Fruit fly (Drosophila melanogaster): ENCODE results near the gene sl.

sl gene

DNA sequence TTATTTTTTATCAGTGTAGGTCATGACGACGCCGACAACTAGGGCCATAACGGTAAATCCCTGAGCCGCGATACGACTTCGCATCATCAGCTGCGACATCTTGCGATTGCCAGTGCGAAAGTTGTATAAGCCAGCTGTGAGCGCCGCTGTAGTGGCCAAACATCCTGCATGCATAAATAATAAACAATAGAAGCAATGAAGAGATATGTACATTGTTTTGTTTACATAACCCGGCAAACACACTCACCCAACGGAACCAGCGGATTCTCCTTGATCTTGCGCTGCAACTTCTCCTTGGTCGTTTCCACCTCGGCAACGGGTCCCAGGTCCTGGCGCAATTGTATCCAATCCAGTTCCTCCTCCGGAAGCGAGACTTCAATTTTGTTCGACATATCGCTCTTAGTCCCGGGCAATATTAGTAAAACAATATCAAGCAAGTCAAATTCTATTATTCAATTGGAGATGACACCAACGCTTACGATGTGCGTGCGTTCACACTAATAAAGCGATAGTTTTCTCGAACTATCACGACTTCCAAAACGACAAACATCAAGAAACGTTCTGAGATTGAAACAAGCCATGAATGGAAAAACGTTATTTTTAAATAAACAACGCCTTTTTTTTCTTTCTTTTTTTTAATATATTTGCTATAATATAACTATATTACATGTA lies 18.4 kb upstream of the sl start:
- TF ChIP-seq CG4617 (GFP tag; optimal IDR thresholded peaks at IDR 0.05; ENCODE audit: borderline replicate concordance) (peak; percentile 14), klu (GFP tag; IDR thresholded peaks at IDR 0.05) (no peak), HLH4C (GFP tag; IDR thresholded peaks at IDR 0.05; ENCODE audit: partially characterized antibody) (peak; percentile 68), gfzf (GFP tag; optimal IDR thresholded peaks at IDR 0.05) (peak; percentile 51), tna (GFP tag; IDR thresholded peaks at IDR 0.05; ENCODE audit: partially characterized antibody) (peak; percentile 57), CG17912 (GFP tag; optimal IDR thresholded peaks at IDR 0.05) (no peak), lbe (GFP tag; optimal IDR thresholded peaks at IDR 0.05) (no peak), tap (tag; optimal IDR thresholded peaks at IDR 0.05) (no peak), Mrtf (GFP tag; IDR thresholded peaks at IDR 0.05) (no peak), TFAM (GFP tag; optimal IDR thresholded peaks at IDR 0.05) (no peak), CG17802 (tag; optimal IDR thresholded peaks at IDR 0.05) (peak; percentile 78), ssp (GFP tag; IDR thresholded peaks at IDR 0.05) (peak; percentile 65), nmo (GFP tag; optimal IDR thresholded peaks at IDR 0.05) (peak; percentile 11), YL-1 (GFP tag; optimal IDR thresholded peaks at IDR 0.05) (peak; percentile 9), CG12659 (GFP tag; optimal IDR thresholded peaks at IDR 0.05) (peak; percentile 39), CG34422 (GFP tag; IDR thresholded peaks at IDR 0.05) (0 out of 3 replicates have a peak, but pooled peaks have one; percentile 36), Rfx (GFP tag; IDR thresholded peaks at IDR 0.05) (peak; percentile 67), CG2116 (GFP tag; optimal IDR thresholded peaks at IDR 0.05) (peak; percentile 53), CG6765 (GFP tag; optimal IDR thresholded peaks at IDR 0.05) (no peak), Pdp1 (GFP tag; optimal IDR thresholded peaks at IDR 0.05) (peak in 1 of 2 experiments; percentile 88), Ets97D (GFP tag; optimal IDR thresholded peaks at IDR 0.05) (peak; percentile 19), Dref (GFP tag; IDR thresholded peaks at IDR 0.05) (peak; percentile 48), CG13894 (tag; optimal IDR thresholded peaks at IDR 0.05) (no peak), mld (GFP tag; IDR thresholded peaks at IDR 0.05; ENCODE audit: partially characterized antibody) (peak; percentile 60; the same call in 1 of the 3 replicates), CG7556 (GFP tag; optimal IDR thresholded peaks at IDR 0.05) (no peak), CG16813 (GFP tag; IDR thresholded peaks at IDR 0.05; ENCODE audit: partially characterized antibody) (peak; percentile 86), Doc3 (GFP tag; IDR thresholded peaks at IDR 0.05; ENCODE audit: partially characterized antibody) (peak; percentile 71), Sin3A (optimal IDR thresholded peaks at IDR 0.05) (peak; percentile 21), vvl (GFP tag; IDR thresholded peaks at IDR 0.05) (no peak), wek (GFP tag; optimal IDR thresholded peaks at IDR 0.05) (peak; percentile 2), CG9932 (GFP tag; IDR thresholded peaks at IDR 0.05) (peak; percentile 69), BEAF-32 (GFP tag; optimal IDR thresholded peaks at IDR 0.05) (peak; percentile 86), pfk (GFP tag; optimal IDR thresholded peaks at IDR 0.05) (peak; percentile 95), CG34224 (GFP tag; IDR thresholded peaks at IDR 0.05; ENCODE audit: partially characterized antibody) (peak; percentile 78), row (GFP tag; IDR thresholded peaks at IDR 0.05) (peak; percentile 85), CG31365 (tag; optimal IDR thresholded peaks at IDR 0.05) (no peak), CG17361 (GFP tag; IDR thresholded peaks at IDR 0.05) (0 out of 3 replicates have a peak, but pooled peaks have one; percentile 10), CG2129 (GFP tag; IDR thresholded peaks at IDR 0.05; ENCODE audit: partially characterized antibody) (peak; percentile 71), bbx (GFP tag; IDR thresholded peaks at IDR 0.05; ENCODE audit: partially characterized antibody) (peak; percentile 87), nerfin-2 (GFP tag; IDR thresholded peaks at IDR 0.05; ENCODE audit: partially characterized antibody) (0 out of 2 replicates have a peak, but pooled peaks have one; percentile 15), CG1603 (tag; optimal IDR thresholded peaks at IDR 0.05) (peak; percentile 59), sens-2 (GFP tag; IDR thresholded peaks at IDR 0.05) (no peak), mam (GFP tag; optimal IDR thresholded peaks at IDR 0.05) (no peak), CG15514 (GFP tag; optimal IDR thresholded peaks at IDR 0.05) (peak; percentile 90), CoRest (tag; optimal IDR thresholded peaks at IDR 0.05) (peak; percentile 28), tll (GFP tag; optimal IDR thresholded peaks at IDR 0.05) (peak in 1 of 2 experiments; percentile 21), ac (GFP tag; optimal IDR thresholded peaks at IDR 0.05) (no peak)

All from whole organism, embryonic.